Worm (Caenorhabditis elegans): ENCODE measurements around the gene F53E10.5.

- TF ChIP-seq fos-1 (tag; optimal IDR thresholded peaks at IDR 0.05) (no peak), ceh-28 (tag; optimal IDR thresholded peaks at IDR 0.05) (no peak), pqm-1 (tag; optimal IDR thresholded peaks at IDR 0.05) (no peak), elt-1 (tag; optimal IDR thresholded peaks at IDR 0.05) (no peak), lin-39 (tag; optimal IDR thresholded peaks at IDR 0.05) (no peak), nhr-76 (tag; optimal IDR thresholded peaks at IDR 0.05) (no peak), nhr-67 (tag; optimal IDR thresholded peaks at IDR 0.05) (no peak), ama-1 (optimal IDR thresholded peaks at IDR 0.05) (no peak)
These were observed 3.0 kb downstream of the F53E10.5 start for ce11 chrV:2595720-2596119.

Measured in whole organism, L3 larva.